Fruit fly (Drosophila melanogaster): Measurements from ENCODE around the gene Noc1.

Noc1 gene

dm6 chr3L:11124439-11124838 lies 49.9 kb downstream of the Noc1 start (continued):
- TF ChIP-seq CG7839 (tag; optimal IDR thresholded peaks at IDR 0.05) (peak; percentile 17), Xbp1 (GFP tag; optimal IDR thresholded peaks at IDR 0.05) (peak; percentile 1), Hr51 (GFP tag; optimal IDR thresholded peaks at IDR 0.05) (peak in 1 of 2 experiments; percentile 20), sens (GFP tag) (peak; percentile 83), CG4424 (GFP tag; optimal IDR thresholded peaks at IDR 0.05) (peak; percentile 20), fd96Cb (tag; optimal IDR thresholded peaks at IDR 0.05) (peak; percentile 7), grau (tag; optimal IDR thresholded peaks at IDR 0.05) (peak; percentile 89), nmo (GFP tag; optimal IDR thresholded peaks at IDR 0.05) (peak; percentile 14), CG6254 (GFP tag; optimal IDR thresholded peaks at IDR 0.05) (no peak), jing (GFP tag; optimal IDR thresholded peaks at IDR 0.05) (no peak), tup (GFP tag; optimal IDR thresholded peaks at IDR 0.05) (no peak), CG32532 (GFP tag; IDR thresholded peaks at IDR 0.05) (no peak), NfI (GFP tag; optimal IDR thresholded peaks at IDR 0.05) (peak; percentile 23), Eip74EF (GFP tag; optimal IDR thresholded peaks at IDR 0.05) (peak in 1 of 2 experiments; percentile 20), lilli (GFP tag; optimal IDR thresholded peaks at IDR 0.05) (peak; percentile 37), HLH3B (GFP tag; IDR thresholded peaks at IDR 0.05) (0 out of 2 replicates have a peak, but pooled peaks have one; percentile 21), BtbVII (GFP tag; optimal IDR thresholded peaks at IDR 0.05) (no peak), CG2120 (GFP tag; optimal IDR thresholded peaks at IDR 0.05) (peak; percentile 36), crc (GFP tag; optimal IDR thresholded peaks at IDR 0.05) (no peak), Oli (tag; optimal IDR thresholded peaks at IDR 0.05) (peak; percentile 44)

- TF ChIP-seq onecut (GFP tag; IDR thresholded peaks at IDR 0.05) (no peak), CG1529 (GFP tag; optimal IDR thresholded peaks at IDR 0.05) (no peak), Bgb (GFP tag; IDR thresholded peaks at IDR 0.05; ENCODE audit: partially characterized antibody) (0 out of 2 replicates have a peak, but pooled peaks have one; percentile 11), CG11560 (tag; IDR thresholded peaks at IDR 0.05) (no peak), CG10462 (GFP tag; optimal IDR thresholded peaks at IDR 0.05) (no peak), chn (GFP tag; optimal IDR thresholded peaks at IDR 0.05) (no peak), Pdp1 (GFP tag; optimal IDR thresholded peaks at IDR 0.05) (peak in 1 of 2 experiments; percentile 11), CG34224 (GFP tag; IDR thresholded peaks at IDR 0.05; ENCODE audit: partially characterized antibody) (no peak), chinmo (GFP tag; IDR thresholded peaks at IDR 0.05; ENCODE audit: partially characterized antibody) (0 out of 4 replicates have a peak, but pooled peaks have one; percentile 28), Hr78 (GFP tag; optimal IDR thresholded peaks at IDR 0.05) (peak in 1 of 2 experiments; percentile 20), tup (GFP tag; optimal IDR thresholded peaks at IDR 0.05) (no peak), CTCF (GFP tag; optimal IDR thresholded peaks at IDR 0.05) (no peak), h (optimal IDR thresholded peaks at IDR 0.05) (no peak), CG17361 (GFP tag; IDR thresholded peaks at IDR 0.05) (no peak), CG5953 (GFP tag; IDR thresholded peaks at IDR 0.05) (no peak), chm (GFP tag; IDR thresholded peaks at IDR 0.05) (no peak), NC2α (GFP tag; optimal IDR thresholded peaks at IDR 0.05) (no peak), Hsf (GFP tag; optimal IDR thresholded peaks at IDR 0.05) (no peak), CG6683 (GFP tag; optimal IDR thresholded peaks at IDR 0.05) (no peak), CG15696 (tag; optimal IDR thresholded peaks at IDR 0.05) (no peak), Nf-YB (GFP tag; optimal IDR thresholded peaks at IDR 0.05) (no peak), prd (optimal IDR thresholded peaks at IDR 0.05) (no peak), prd (GFP tag; IDR thresholded peaks at IDR 0.05) (no peak), so (GFP tag; IDR thresholded peaks at IDR 0.05) (peak; percentile 71; the same call in 2 of the 3 replicates), bowl (GFP tag; IDR thresholded peaks at IDR 0.05) (no peak), CG1603 (tag; optimal IDR thresholded peaks at IDR 0.05) (no peak), D (optimal IDR thresholded peaks at IDR 0.05) (no peak), D (GFP tag; optimal IDR thresholded peaks at IDR 0.05) (no peak), CG12155 (GFP tag; optimal IDR thresholded peaks at IDR 0.05) (no peak), nerfin-2 (GFP tag; IDR thresholded peaks at IDR 0.05; ENCODE audit: partially characterized antibody) (no peak), Fer2 (tag; optimal IDR thresholded peaks at IDR 0.05) (no peak), Kr (GFP tag; optimal IDR thresholded peaks at IDR 0.05) (no peak)
Measured at dm6 chr3L:11124841-11125240, 50.3 kb downstream of the Noc1 start.
